Worm (Caenorhabditis elegans) whole organism, L3 larva: ENCODE measurements around the gene lpl-1.

Experiments
- R02D3.7 ChIP-seq: fragments of 150-350 bp; optimal IDR thresholded peaks from 2 replicates; lab custom pipeline; 2014; ENCODE audit warnings: missing biosample characterization, missing genetic modification characterization
- ZK546.5 ChIP-seq: sonication (generic microtip); optimal IDR thresholded peaks from 2 replicates; lab custom pipeline; 2017; ENCODE audit warnings: missing biosample characterization, missing genetic modification characterization
- ama-1 ChIP-seq: fragments of 150-350 bp; optimal IDR thresholded peaks from 2 replicates; lab custom pipeline; 2018
- ceh-16 ChIP-seq: sonication (generic microtip); optimal IDR thresholded peaks from 2 replicates; lab custom pipeline; 2017; ENCODE audit warnings: missing biosample characterization, missing genetic modification characterization
- elt-3 ChIP-seq, 3 experiments: fragments of 150-350 bp in 1 of 3; sonication (generic microtip) in 2 of 3; optimal IDR thresholded peaks; 2 replicates in 2 of 3; 4 replicates in 1 of 3; lab custom pipeline; 2014 to 2017; ENCODE audit warnings: missing biosample characterization in 3 of 3, missing genetic modification characterization in 3 of 3
- fkh-10 ChIP-seq: sonication (generic microtip); optimal IDR thresholded peaks from 2 replicates; lab custom pipeline; 2017; ENCODE audit warnings: missing biosample characterization, missing genetic modification reagents, missing genetic modification characterization
- mdl-1 ChIP-seq: fragments of 150-350 bp; optimal IDR thresholded peaks from 2 replicates; lab custom pipeline; 2014; ENCODE audit warnings: missing biosample characterization, missing genetic modification characterization
- mml-1 ChIP-seq: fragments of 150-350 bp; sonication (generic microtip); optimal IDR thresholded peaks from 3 replicates; lab custom pipeline; 2014; ENCODE audit warnings: missing biosample characterization, missing genetic modification characterization
- nhr-237 ChIP-seq: fragments of 150-350 bp; optimal IDR thresholded peaks from 2 replicates; lab custom pipeline; 2014; ENCODE audit warnings: missing biosample characterization, missing genetic modification characterization
- pha-4 ChIP-seq: fragments of 150-350 bp; optimal IDR thresholded peaks from 2 replicates; lab custom pipeline; 2014; ENCODE audit warnings: missing biosample characterization, missing genetic modification reagents, missing genetic modification characterization
- snpc-4 ChIP-seq: fragments of 150-350 bp; optimal IDR thresholded peaks from 2 replicates; lab custom pipeline; 2014; ENCODE audit warnings: missing biosample characterization, missing genetic modification characterization
- tbx-2 ChIP-seq: sonication (generic microtip); optimal IDR thresholded peaks from 2 replicates; lab custom pipeline; 2016; ENCODE audit warnings: mild to moderate bottlenecking, missing genetic modification characterization, missing compliant biosample characterization
- zag-1 ChIP-seq: fragments of 150-350 bp; optimal IDR thresholded peaks from 2 replicates; lab custom pipeline; 2014; ENCODE audit warnings: missing biosample characterization, missing genetic modification characterization
- ztf-11 ChIP-seq: fragments of 150-350 bp; optimal IDR thresholded peaks from 2 replicates; lab custom pipeline; 2014; ENCODE audit warnings: missing biosample characterization, missing genetic modification characterization

DNA sequence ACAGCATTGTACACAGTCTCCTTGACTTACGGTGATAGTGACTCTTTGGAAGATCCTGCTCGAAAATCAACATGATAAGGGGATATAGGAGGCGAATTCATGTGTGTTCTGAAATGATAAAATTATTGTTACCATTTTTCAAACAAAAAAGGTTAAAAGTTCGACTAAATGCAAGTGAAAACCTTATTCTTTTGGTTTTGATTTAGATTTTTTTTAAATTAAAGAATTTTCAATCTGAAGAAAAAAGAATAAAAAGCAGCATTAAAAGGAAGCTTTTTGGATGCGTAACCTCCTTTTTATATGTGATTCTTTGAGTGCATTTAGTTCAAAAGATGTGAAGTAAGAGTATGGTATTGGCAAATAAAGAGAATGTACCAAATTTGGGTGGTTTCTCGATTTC is 41.5 kb upstream of the lpl-1 start, which contains the start of gene delm-1:
- TF ChIP-seq elt-3 (tag; optimal IDR thresholded peaks at IDR 0.05; lab: Kevin White, UChicago) = no peak
- no peak for TF ChIP-seq nhr-237
- no peak for TF ChIP-seq ama-1
- no peak for TF ChIP-seq fkh-10 (GFP tag; lab: Kevin White, UChicago)
- TF ChIP-seq ztf-11 = no peak
- no peak for TF ChIP-seq ZK546.5
- TF ChIP-seq ceh-16 = no peak
- TF ChIP-seq pha-4 = no peak
- no peak for TF ChIP-seq zag-1 (tag; lab: Kevin White, UChicago)
- TF ChIP-seq tbx-2 (tag; lab: Kevin White, UChicago) = no peak
- no peak for TF ChIP-seq mml-1 (tag; lab: Kevin White, UChicago)
- no peak for TF ChIP-seq snpc-4
- TF ChIP-seq R02D3.7 = no peak
- TF ChIP-seq mdl-1 (tag; lab: Kevin White, UChicago) = no peak
